Worm (Caenorhabditis elegans) whole organism, L2 larva: ENCODE data around the gene smgl-2.

ENCODE experiments used
- C34F6.9 ChIP-seq: fragments of 150-350 bp; optimal IDR thresholded peaks from 2 replicates; lab custom pipeline; 2014; ENCODE audit warnings: missing biosample characterization, missing genetic modification characterization
- F13H6.1 ChIP-seq: sonication (generic microtip); optimal IDR thresholded peaks from 2 replicates; lab custom pipeline; 2016; ENCODE audit warnings: missing genetic modification characterization, missing compliant biosample characterization
- R02D3.7 ChIP-seq: fragments of 150-350 bp; optimal IDR thresholded peaks from 2 replicates; lab custom pipeline; 2014; ENCODE audit warnings: missing biosample characterization, missing genetic modification characterization
- Y55F3AM.14 ChIP-seq: fragments of 200-800 bp; sonication (Bioruptor generic); optimal IDR thresholded peaks from 2 replicates; lab custom pipeline; 2018; ENCODE audit warnings: mild to moderate bottlenecking, missing genetic modification characterization, missing compliant biosample characterization
- ama-1 ChIP-seq: fragments of 150-350 bp; optimal IDR thresholded peaks from 2 replicates; lab custom pipeline; 2018; ENCODE audit warnings: inconsistent platforms
- blmp-1 ChIP-seq: sonication (generic microtip); optimal IDR thresholded peaks from 2 replicates; lab custom pipeline; 2017; ENCODE audit warnings: missing genetic modification characterization, mild to moderate bottlenecking, missing compliant biosample characterization, antibody characterized with exemption, moderate library complexity; ENCODE audit not compliant: insufficient read depth
- ceh-16 ChIP-seq: fragments of 150-350 bp; optimal IDR thresholded peaks from 2 replicates; lab custom pipeline; 2014; ENCODE audit warnings: missing biosample characterization, missing genetic modification characterization
- ceh-82 ChIP-seq: fragments of 150-350 bp; optimal IDR thresholded peaks from 2 replicates; lab custom pipeline; 2014; ENCODE audit warnings: missing biosample characterization, missing genetic modification characterization
- crh-2 ChIP-seq: sonication (generic microtip); optimal IDR thresholded peaks from 2 replicates; lab custom pipeline; 2017; ENCODE audit warnings: missing biosample characterization, missing genetic modification characterization
- dmd-4 ChIP-seq: sonication (generic microtip); optimal IDR thresholded peaks from 2 replicates; lab custom pipeline; 2017; ENCODE audit warnings: missing biosample characterization, missing genetic modification characterization
- egl-27 ChIP-seq: sonication (generic microtip); optimal IDR thresholded peaks from 3 replicates; lab custom pipeline; 2017; ENCODE audit warnings: missing biosample characterization, missing genetic modification reagents, missing genetic modification characterization
- elt-3 ChIP-seq: sonication (generic microtip); optimal IDR thresholded peaks from 2 replicates; lab custom pipeline; 2017; ENCODE audit warnings: missing biosample characterization, missing genetic modification characterization
- fos-1 ChIP-seq: fragments of 150-350 bp; optimal IDR thresholded peaks from 2 replicates; lab custom pipeline; 2014; ENCODE audit warnings: missing biosample characterization, missing genetic modification characterization
- gmeb-1 ChIP-seq: fragments of 150-350 bp; optimal IDR thresholded peaks from 2 replicates; lab custom pipeline; 2014; ENCODE audit warnings: missing biosample characterization, missing genetic modification characterization
- lin-11 ChIP-seq: fragments of 150-350 bp; sonication (generic microtip); optimal IDR thresholded peaks from 2 replicates; lab custom pipeline; 2014; ENCODE audit warnings: missing biosample characterization, missing genetic modification characterization, inconsistent platforms, mixed read lengths
- lin-13 ChIP-seq: fragments of 150-350 bp; optimal IDR thresholded peaks from 2 replicates; lab custom pipeline; 2014; ENCODE audit warnings: missing biosample characterization, missing genetic modification reagents, missing genetic modification characterization
- lsy-2 ChIP-seq, 2 experiments: fragments of 150-350 bp in 1 of 2; sonication (generic microtip) in 1 of 2; optimal IDR thresholded peaks; 2 replicates each; lab custom pipeline; 2014 to 2017; ENCODE audit warnings: missing biosample characterization in 2 of 2, missing genetic modification characterization in 2 of 2
- mab-5 ChIP-seq: fragments of 150-350 bp; optimal IDR thresholded peaks from 2 replicates; lab custom pipeline; 2014; ENCODE audit warnings: missing biosample characterization, missing genetic modification characterization
- mdl-1 ChIP-seq, 2 experiments: fragments of 150-350 bp in 1 of 2; sonication (generic microtip) in 1 of 2; optimal IDR thresholded peaks; 2 replicates each; lab custom pipeline; 2017; ENCODE audit warnings: missing biosample characterization in 2 of 2, missing genetic modification characterization in 2 of 2
- nhr-10 ChIP-seq: sonication (generic microtip); optimal IDR thresholded peaks from 2 replicates; lab custom pipeline; 2017; ENCODE audit warnings: missing biosample characterization, missing genetic modification characterization
- nhr-11 ChIP-seq: fragments of 150-350 bp; optimal IDR thresholded peaks from 2 replicates; lab custom pipeline; 2014; ENCODE audit warnings: missing biosample characterization, missing genetic modification characterization
- nhr-129 ChIP-seq: fragments of 150-350 bp; optimal IDR thresholded peaks from 2 replicates; lab custom pipeline; 2014; ENCODE audit warnings: missing biosample characterization, missing genetic modification characterization
- nhr-21 ChIP-seq: fragments of 150-350 bp; optimal IDR thresholded peaks from 2 replicates; lab custom pipeline; 2014; ENCODE audit warnings: missing biosample characterization, missing genetic modification characterization
- nhr-237 ChIP-seq: fragments of 150-350 bp; optimal IDR thresholded peaks from 2 replicates; lab custom pipeline; 2014; ENCODE audit warnings: missing biosample characterization, missing genetic modification characterization
- nhr-25 ChIP-seq: fragments of 150-350 bp; sonication (generic microtip); optimal IDR thresholded peaks from 3 replicates; lab custom pipeline; 2014; ENCODE audit warnings: missing biosample characterization, missing genetic modification characterization
- nhr-6 ChIP-seq: fragments of 150-350 bp; optimal IDR thresholded peaks from 2 replicates; lab custom pipeline; 2014; ENCODE audit warnings: missing biosample characterization, missing genetic modification characterization
- peb-1 ChIP-seq: fragments of 150-350 bp; optimal IDR thresholded peaks from 2 replicates; lab custom pipeline; 2014; ENCODE audit warnings: missing biosample characterization, missing genetic modification characterization
- sem-4 ChIP-seq: fragments of 150-350 bp; optimal IDR thresholded peaks from 2 replicates; lab custom pipeline; 2014; ENCODE audit warnings: missing biosample characterization, missing genetic modification reagents, missing genetic modification characterization
- skn-1 ChIP-seq: sonication (generic microtip); optimal IDR thresholded peaks from 2 replicates; lab custom pipeline; 2017; ENCODE audit warnings: missing biosample characterization, missing genetic modification characterization
- sma-3 ChIP-seq: sonication (generic microtip); optimal IDR thresholded peaks from 2 replicates; lab custom pipeline; 2016; ENCODE audit warnings: missing genetic modification reagents, missing genetic modification characterization, missing compliant biosample characterization
- sma-9 ChIP-seq, 2 experiments: fragments of 150-350 bp in 1 of 2; sonication (generic microtip) in 1 of 2; optimal IDR thresholded peaks; 2 replicates each; lab custom pipeline; 2014 to 2016; ENCODE audit warnings: missing genetic modification characterization in 2 of 2, mild to moderate bottlenecking in 1 of 2, missing biosample characterization in 1 of 2, missing compliant biosample characterization in 1 of 2, missing genetic modification reagents in 1 of 2, moderate library complexity in 1 of 2
- snpc-4 ChIP-seq: fragments of 150-350 bp; optimal IDR thresholded peaks from 2 replicates; lab custom pipeline; 2014; ENCODE audit warnings: missing biosample characterization, missing genetic modification characterization
- unc-55 ChIP-seq: fragments of 150-350 bp; sonication (generic microtip); optimal IDR thresholded peaks from 3 replicates; lab custom pipeline; 2014; ENCODE audit warnings: missing biosample characterization, missing genetic modification reagents, missing genetic modification characterization
- unc-62 ChIP-seq: fragments of 150-350 bp; optimal IDR thresholded peaks from 2 replicates; lab custom pipeline; 2014; ENCODE audit warnings: missing biosample characterization, missing genetic modification reagents, missing genetic modification characterization
- zag-1 ChIP-seq: fragments of 150-350 bp; optimal IDR thresholded peaks from 2 replicates; lab custom pipeline; 2014; ENCODE audit warnings: missing biosample characterization, missing genetic modification characterization
- ztf-11 ChIP-seq: sonication (generic microtip); optimal IDR thresholded peaks from 2 replicates; lab custom pipeline; 2017; ENCODE audit warnings: missing biosample characterization, missing genetic modification characterization
- ztf-4 ChIP-seq: fragments of 150-350 bp; optimal IDR thresholded peaks from 2 replicates; lab custom pipeline; 2014; ENCODE audit warnings: missing biosample characterization, missing genetic modification characterization

Gene smgl-2

DNA sequence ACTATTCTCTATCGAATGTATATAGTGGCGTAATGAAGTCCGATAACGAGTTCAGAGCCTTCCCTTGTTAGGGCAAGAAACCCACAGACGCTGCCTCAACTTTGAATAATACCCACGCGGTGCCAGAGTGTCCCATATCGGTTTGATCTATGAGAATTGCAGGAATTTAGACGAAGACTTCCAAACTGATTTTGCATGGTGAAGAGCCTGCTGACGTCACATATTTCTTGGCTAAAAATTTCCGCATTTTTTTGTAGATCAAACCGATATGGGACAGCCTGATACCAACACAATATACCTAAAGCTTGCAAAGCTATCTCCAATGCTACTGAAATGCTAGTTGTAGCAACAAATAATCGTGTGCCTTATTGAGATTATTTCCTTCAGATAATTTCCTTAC lies 15.9 kb downstream of the smgl-2 start:
- TF ChIP-seq nhr-237 (tag; lab: Kevin White, UChicago) (no peak), nhr-11 (tag; lab: Kevin White, UChicago) (no peak), ama-1 (lab: Kevin White, UChicago) (no peak), lin-11 (tag; lab: Kevin White, UChicago) (no peak), elt-3 (no peak), nhr-21 (tag; lab: Kevin White, UChicago) (no peak), R02D3.7 (tag; lab: Kevin White, UChicago) (no peak), ztf-11 (no peak), mab-5 (tag; lab: Kevin White, UChicago) (no peak)

DNA sequence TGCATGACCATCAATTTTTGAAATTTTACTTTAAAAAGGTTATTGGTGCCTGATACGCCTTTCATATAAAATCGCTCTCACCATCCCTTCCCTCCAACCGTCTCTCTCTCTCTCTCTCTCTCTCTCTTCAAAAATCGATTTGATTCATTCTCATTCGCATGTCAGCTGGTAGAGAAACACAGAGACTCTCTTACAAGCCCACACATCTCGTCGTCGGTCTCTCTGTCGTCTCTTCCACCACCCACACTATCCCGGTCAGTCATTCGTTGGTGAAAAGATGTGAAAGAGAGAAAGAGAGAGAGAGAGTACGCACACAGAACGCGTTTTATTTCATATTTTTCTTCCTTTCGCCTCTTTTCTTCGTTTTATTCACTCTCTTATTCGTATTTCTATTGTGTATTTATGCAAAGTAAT lies 16.5 kb downstream of the smgl-2 start:
- TF ChIP-seq unc-55 (GFP tag; lab: Kevin White, UChicago) (peak; percentile 88), F13H6.1 (tag; lab: Kevin White, UChicago) (peak; percentile 95), sma-3 (GFP tag; lab: Kevin White, UChicago) (peak; percentile 67), egl-27 (tag; lab: Kevin White, UChicago) (peak; percentile 39), C34F6.9 (tag; lab: Kevin White, UChicago) (peak; percentile 94), nhr-21 (tag; lab: Kevin White, UChicago) (peak; percentile 78), nhr-6 (tag; lab: Kevin White, UChicago) (peak; percentile 62), nhr-10 (peak; percentile 2), lin-11 (tag; lab: Kevin White, UChicago) (peak; percentile 39), nhr-25 (tag; lab: Kevin White, UChicago) (peak; percentile 87), gmeb-1 (tag; lab: Kevin White, UChicago) (peak; percentile 80), lin-13 (GFP tag; lab: Kevin White, UChicago) (peak; percentile 77), elt-3 (no peak), crh-2 (tag; lab: Kevin White, UChicago) (peak; percentile 87), ceh-82 (tag; lab: Kevin White, UChicago) (no peak), lsy-2 (tag; optimal IDR thresholded peaks at IDR 0.05; lab: Kevin White, UChicago) (peak; percentile 38 to 91), ztf-4 (peak; percentile 71), blmp-1 (tag; lab: Kevin White, UChicago) (peak; percentile 62), snpc-4 (tag; lab: Kevin White, UChicago) (peak; percentile 42), skn-1 (tag; lab: Kevin White, UChicago) (no peak), nhr-237 (tag; lab: Kevin White, UChicago) (no peak), ceh-16 (tag; lab: Kevin White, UChicago) (no peak), dmd-4 (tag; lab: Kevin White, UChicago) (no peak), sem-4 (tag; lab: Kevin White, UChicago) (peak; percentile 66), peb-1 (tag; lab: Kevin White, UChicago) (no peak), unc-62 (GFP tag; lab: Kevin White, UChicago) (peak; percentile 34), fos-1 (tag; lab: Kevin White, UChicago) (peak; percentile 80), Y55F3AM.14 (GFP tag; lab: Kevin White, UChicago) (peak; percentile 36), ama-1 (lab: Kevin White, UChicago) (peak; percentile 48), mdl-1 (tag; optimal IDR thresholded peaks at IDR 0.05; lab: Kevin White, UChicago) (peak in 1 of 2 experiments; percentile 61), sma-9 (GFP tag; optimal IDR thresholded peaks at IDR 0.05; lab: Kevin White, UChicago) (peak; percentile 90), sma-9 (tag; optimal IDR thresholded peaks at IDR 0.05; lab: Kevin White, UChicago) (no peak), zag-1 (tag; lab: Kevin White, UChicago) (peak; percentile 1), ztf-11 (no peak), mab-5 (tag; lab: Kevin White, UChicago) (peak; percentile 19), nhr-129 (tag; lab: Kevin White, UChicago) (peak; percentile 93)

DNA sequence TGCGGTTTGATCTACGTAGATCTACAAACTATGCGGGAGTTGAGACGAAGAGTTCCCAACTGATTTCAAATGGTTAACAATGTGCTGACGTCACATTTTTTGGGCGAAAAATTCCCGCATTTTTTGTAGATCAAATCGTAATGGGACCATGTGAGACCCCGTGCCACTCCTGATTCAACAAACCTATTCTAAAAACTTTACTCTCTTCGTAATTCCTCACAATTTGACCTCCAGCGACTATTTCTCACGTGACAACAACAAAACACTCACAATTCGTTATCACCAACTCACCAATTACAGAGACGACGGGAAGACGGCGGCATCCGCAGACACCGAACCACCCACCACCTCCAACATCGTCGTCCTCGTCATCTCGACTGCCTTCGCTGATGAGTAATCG lies 17.8 kb downstream of the smgl-2 start, which contains the start of gene siah-1:
siah-1 (plus strand) TSS at position 301 of the 400 bp plus-strand sequence.
- TF ChIP-seq sma-3 (GFP tag; lab: Kevin White, UChicago) = no peak
- no peak for TF ChIP-seq blmp-1 (tag; lab: Kevin White, UChicago)
- TF ChIP-seq mab-5 (tag; lab: Kevin White, UChicago) = no peak
